Fruit fly (Drosophila melanogaster) whole organism, pupa: Measurements from ENCODE around the gene CG12091.

ENCODE experiments used
- CG10348 ChIP-seq: fragments of 200-800 bp; sonication (Bioruptor generic); IDR thresholded peaks from 2 replicates; pipeline ENCODE4 v1.3.6; 2022; ENCODE audit warnings: missing biosample characterization, missing genetic modification characterization
- CG12605 ChIP-seq: fragments of 200-800 bp; sonication (Bioruptor generic); IDR thresholded peaks from 2 replicates; pipeline ENCODE4 v1.3.6; 2022; ENCODE audit warnings: missing biosample characterization, missing genetic modification characterization
- CG13204 ChIP-seq: fragments of 200-800 bp; sonication (Bioruptor generic); optimal IDR thresholded peaks from 2 replicates; lab custom pipeline; 2018; ENCODE audit warnings: missing biosample characterization, mild to moderate bottlenecking, missing genetic modification characterization, moderate library complexity
- CG14655 ChIP-seq: fragments of 200-800 bp; sonication (Bioruptor generic); optimal IDR thresholded peaks from 3 replicates; lab custom pipeline; 2017; ENCODE audit warnings: mild to moderate bottlenecking, missing biosample characterization, missing genetic modification reagents, missing genetic modification characterization
- CG15710 ChIP-seq: fragments of 200-800 bp; sonication (Bioruptor generic); optimal IDR thresholded peaks from 2 replicates; lab custom pipeline; 2018; ENCODE audit warnings: missing biosample characterization, mild to moderate bottlenecking, missing genetic modification characterization, moderate library complexity
- CG17806 ChIP-seq: fragments of 200-800 bp; sonication (Bioruptor generic); optimal IDR thresholded peaks from 2 replicates; lab custom pipeline; 2018; ENCODE audit warnings: missing biosample characterization, mild to moderate bottlenecking, missing genetic modification characterization, moderate library complexity
- CG32121 ChIP-seq: fragments of 200-800 bp; sonication (Bioruptor generic); IDR thresholded peaks from 2 replicates; pipeline ENCODE4 v1.3.6; 2022; ENCODE audit warnings: missing biosample characterization, missing genetic modification characterization
- CG34367 ChIP-seq: fragments of 200-800 bp; sonication (Bioruptor generic); optimal IDR thresholded peaks from 2 replicates; lab custom pipeline; 2018; ENCODE audit warnings: missing biosample characterization, mild to moderate bottlenecking, missing genetic modification characterization
- CG4496 ChIP-seq: fragments of 200-800 bp; sonication (Bioruptor generic); IDR thresholded peaks from 3 replicates; pipeline ENCODE4 v1.3.6; 2022; ENCODE audit warnings: missing biosample characterization, missing genetic modification characterization
- CG8159 ChIP-seq: fragments of 200-800 bp; sonication (Bioruptor generic); optimal IDR thresholded peaks from 3 replicates; lab custom pipeline; 2018; ENCODE audit warnings: missing biosample characterization, mild to moderate bottlenecking, missing genetic modification characterization, moderate library complexity
- CG8301 ChIP-seq: fragments of 200-800 bp; sonication (Bioruptor generic); optimal IDR thresholded peaks from 2 replicates; lab custom pipeline; 2018; ENCODE audit warnings: missing biosample characterization, mild to moderate bottlenecking, missing genetic modification characterization
- CG9948 ChIP-seq: fragments of 200-800 bp; sonication (Bioruptor generic); optimal IDR thresholded peaks from 2 replicates; lab custom pipeline; 2018; ENCODE audit warnings: missing biosample characterization, mild to moderate bottlenecking, missing genetic modification characterization, moderate library complexity
- D1 ChIP-seq: fragments of 200-800 bp; sonication (Bioruptor generic); optimal IDR thresholded peaks from 2 replicates; lab custom pipeline; 2018; ENCODE audit warnings: missing biosample characterization, mild to moderate bottlenecking, missing genetic modification characterization, moderate library complexity
- EcR ChIP-seq: fragments of 200-800 bp; sonication (Bioruptor generic); optimal IDR thresholded peaks from 3 replicates; lab custom pipeline; 2019; ENCODE audit warnings: missing biosample characterization, missing genetic modification characterization, mild to moderate bottlenecking, moderate library complexity, missing genetic modification reagents
- Ets98B ChIP-seq: fragments of 200-800 bp; sonication (Bioruptor generic); IDR thresholded peaks from 2 replicates; pipeline ENCODE4 v1.3.6; 2022; ENCODE audit warnings: missing biosample characterization, missing genetic modification characterization
- Pif1A ChIP-seq: fragments of 200-800 bp; sonication (Bioruptor generic); optimal IDR thresholded peaks from 3 replicates; lab custom pipeline; 2016; ENCODE audit warnings: missing biosample characterization, missing genetic modification characterization
- Pif1B ChIP-seq: fragments of 200-800 bp; sonication (Bioruptor generic); optimal IDR thresholded peaks from 3 replicates; lab custom pipeline; 2016; ENCODE audit warnings: missing biosample characterization, missing genetic modification characterization
- Snoo ChIP-seq: fragments of 200-800 bp; sonication (Bioruptor generic); optimal IDR thresholded peaks from 3 replicates; lab custom pipeline; 2017; ENCODE audit warnings: missing biosample characterization, mild to moderate bottlenecking, missing genetic modification characterization, inconsistent platforms
- fd96Ca ChIP-seq: fragments of 200-800 bp; sonication (Bioruptor generic); IDR thresholded peaks from 3 replicates; pipeline ENCODE4 v1.3.6; 2022; ENCODE audit warnings: missing biosample characterization, missing genetic modification characterization
- gl ChIP-seq: fragments of 200-800 bp; sonication (Bioruptor generic); optimal IDR thresholded peaks from 2 replicates; lab custom pipeline; 2018; ENCODE audit warnings: missing biosample characterization, mild to moderate bottlenecking, missing genetic modification characterization
- rn ChIP-seq: fragments of 200-800 bp; sonication (Bioruptor generic); IDR thresholded peaks from 2 replicates; pipeline ENCODE4 v1.3.6; 2022; ENCODE audit warnings: missing biosample characterization, missing genetic modification characterization

The CG12091 gene

dm6 chr3L:1516631-1517273, 19.9 kb downstream of the CG12091 start, which contains the start of gene cue:
Gene cue (minus strand): TSS chr3L:1517271.
- TF ChIP-seq CG17806 (tag; lab: Kevin White, UChicago): no peak
- TF ChIP-seq fd96Ca (GFP tag; lab: Robert Waterston, UW): no peak
- no peak for TF ChIP-seq CG4496
- TF ChIP-seq rn: no peak
- TF ChIP-seq CG12605 (GFP tag; lab: Robert Waterston, UW): no peak
- TF ChIP-seq Snoo (tag; lab: Kevin White, UChicago): no peak
- TF ChIP-seq EcR (GFP tag; lab: Kevin White, UChicago): no peak
- no peak for TF ChIP-seq CG32121 (GFP tag; lab: Robert Waterston, UW)
- TF ChIP-seq, all 21 proteins: peak for 0

dm6 chr3L:1515820-1516540, 20.7 kb downstream of the CG12091 start:
- TF ChIP-seq fd96Ca (GFP tag; lab: Robert Waterston, UW) (peak; percentile 84), Ets98B (GFP tag; lab: Robert Waterston, UW) (peak; percentile 62), CG12605 (GFP tag; lab: Robert Waterston, UW) (peak; percentile 50), CG10348 (GFP tag; lab: Robert Waterston, UW) (no peak), CG32121 (GFP tag; lab: Robert Waterston, UW) (peak; percentile 63), CG13204 (GFP tag; lab: Kevin White, UChicago) (no peak), CG17806 (tag; lab: Kevin White, UChicago) (peak; percentile 55), gl (tag; lab: Kevin White, UChicago) (no peak), CG34367 (tag; lab: Kevin White, UChicago) (peak; percentile 1), CG14655 (GFP tag; lab: Kevin White, UChicago) (peak; percentile 77), CG8301 (tag; lab: Kevin White, UChicago) (peak; percentile 77), Pif1A (GFP tag; lab: Kevin White, UChicago) (peak; percentile 65), CG4496 (peak; percentile 68), Pif1B (GFP tag; lab: Kevin White, UChicago) (peak; percentile 42), CG8159 (peak; percentile 53), rn (0 out of 2 replicates have a peak, but pooled peaks have one; percentile 23), CG15710 (peak; percentile 55), D1 (tag; lab: Kevin White, UChicago) (no peak), Snoo (tag; lab: Kevin White, UChicago) (peak; percentile 21), CG9948 (peak; percentile 51), EcR (GFP tag; lab: Kevin White, UChicago) (no peak)

dm6 chr3L:1502086-1502893, 34.3 kb downstream of the CG12091 start, which contains the start of the genes hfp and Psa:
Gene hfp (minus strand): TSS chr3L:1502590.
Gene Psa (plus strand): TSS chr3L:1502843.
- no peak for TF ChIP-seq CG34367 (tag; lab: Kevin White, UChicago)
- TF ChIP-seq CG14655 (GFP tag; lab: Kevin White, UChicago): no peak
- TF ChIP-seq EcR (GFP tag; lab: Kevin White, UChicago): no peak
- TF ChIP-seq CG15710: no peak
- TF ChIP-seq Pif1A (GFP tag; lab: Kevin White, UChicago): no peak
- TF ChIP-seq CG8301 (tag; lab: Kevin White, UChicago): no peak
- no peak for TF ChIP-seq CG32121 (GFP tag; lab: Robert Waterston, UW)
- no peak for TF ChIP-seq D1 (tag; lab: Kevin White, UChicago)
- no peak for TF ChIP-seq CG4496
- no peak for TF ChIP-seq CG12605 (GFP tag; lab: Robert Waterston, UW)

dm6 chr3L:1496408-1496807, 40.2 kb downstream of the CG12091 start, which contains the start of gene CG12084:
Gene CG12084 (minus strand): TSS chr3L:1496643.
- TF ChIP-seq CG12605 (GFP tag; lab: Robert Waterston, UW) (peak; percentile 9; the same call in 1 of the 2 replicates), rn (no peak)

dm6 chr3L:1495803-1496202, 40.8 kb downstream of the CG12091 start:
- TF ChIP-seq Pif1A (GFP tag; lab: Kevin White, UChicago): no peak
- no peak for TF ChIP-seq Pif1B (GFP tag; lab: Kevin White, UChicago)
- TF ChIP-seq rn: no peak
- TF ChIP-seq CG8301 (tag; lab: Kevin White, UChicago): no peak
- no peak for TF ChIP-seq Ets98B (GFP tag; lab: Robert Waterston, UW)
- no peak for TF ChIP-seq CG13204 (GFP tag; lab: Kevin White, UChicago)
- TF ChIP-seq CG34367 (tag; lab: Kevin White, UChicago): no peak
